Fruit fly (Drosophila melanogaster) whole organism, prepupa: Measurements from ENCODE around the gene CG42507.

ENCODE experiments used
- CG3032 ChIP-seq: fragments of 200-800 bp; optimal IDR thresholded peaks from 2 replicates; lab custom pipeline; 2019; ENCODE audit warnings: missing biosample characterization, mild to moderate bottlenecking, missing genetic modification characterization, moderate library complexity
- Sox14 ChIP-seq: fragments of 200-800 bp; sonication (Bioruptor generic); optimal IDR thresholded peaks from 3 replicates; lab custom pipeline; 2016; ENCODE audit warnings: missing biosample characterization, missing genetic modification characterization
- lz ChIP-seq: fragments of 200-800 bp; sonication (Bioruptor generic); optimal IDR thresholded peaks from 3 replicates; lab custom pipeline; 2016; ENCODE audit warnings: missing biosample characterization, missing genetic modification characterization

- TF ChIP-seq CG3032 (tag; lab: Kevin White, UChicago) (no peak), Sox14 (no peak), lz (GFP tag; lab: Kevin White, UChicago) (no peak)
These were observed 951 bp upstream of the CG42507 start for dm6 chr3L:14758730-14759096.
